Fruit fly (Drosophila melanogaster): ENCODE measurements around the gene GstD1.

Gene GstD1

dm6 chr3R:12406235-12407196 is 37.4 kb upstream of the GstD1 start, which contains the start of gene CG5167 (continued):
- TF ChIP-seq CG9817 (tag; optimal IDR thresholded peaks at IDR 0.05), result no peak
- no peak for TF ChIP-seq pum (GFP tag; optimal IDR thresholded peaks at IDR 0.05)
- peak; percentile 72 for TF ChIP-seq CG12391 (tag; optimal IDR thresholded peaks at IDR 0.05)
- TF ChIP-seq al (GFP tag; IDR thresholded peaks at IDR 0.05), result no peak
- TF ChIP-seq CG10267 (tag; optimal IDR thresholded peaks at IDR 0.05), result peak; percentile 64
- TF ChIP-seq Lpt (GFP tag; optimal IDR thresholded peaks at IDR 0.05), result no peak
- peak; percentile 28 to 82 for TF ChIP-seq bsh (GFP tag; optimal IDR thresholded peaks at IDR 0.05)
- no peak for TF ChIP-seq CTCF (GFP tag; optimal IDR thresholded peaks at IDR 0.05)
- peak; percentile 18 for TF ChIP-seq CG4282 (GFP tag; optimal IDR thresholded peaks at IDR 0.05)
- no peak for TF ChIP-seq Awh (GFP tag; IDR thresholded peaks at IDR 0.05)
- peak; percentile 67 for TF ChIP-seq CG18599 (GFP tag; optimal IDR thresholded peaks at IDR 0.05)
- no peak for TF ChIP-seq Eip74EF (GFP tag; optimal IDR thresholded peaks at IDR 0.05)
- no peak for TF ChIP-seq Hr3 (GFP tag; optimal IDR thresholded peaks at IDR 0.05)
- peak; percentile 45 for TF ChIP-seq Sry-δ (GFP tag; optimal IDR thresholded peaks at IDR 0.05)
- no peak for TF ChIP-seq CG18764 (GFP tag; optimal IDR thresholded peaks at IDR 0.05)
- TF ChIP-seq GATAe (GFP tag; conservative IDR thresholded peaks at IDR 0.05), result no peak
- TF ChIP-seq E2f2 (GFP tag; IDR thresholded peaks at IDR 0.05), result peak; percentile 50; the same call in 1 of the 2 replicates
- no peak for TF ChIP-seq slp2 (GFP tag; optimal IDR thresholded peaks at IDR 0.05)
- no peak for TF ChIP-seq pan (optimal IDR thresholded peaks at IDR 0.05)
- TF ChIP-seq pan (GFP tag; optimal IDR thresholded peaks at IDR 0.05 in 1 of 2, IDR thresholded peaks at IDR 0.05 in 1 of 2), result no peak
- TF ChIP-seq CG11398 (GFP tag; optimal IDR thresholded peaks at IDR 0.05), result no peak
- peak; percentile 24 for TF ChIP-seq CG8388 (GFP tag; optimal IDR thresholded peaks at IDR 0.05)
- TF ChIP-seq vnd (GFP tag; IDR thresholded peaks at IDR 0.05; ENCODE audit: partially characterized antibody), result no peak
- TF ChIP-seq gro (GFP tag; optimal IDR thresholded peaks at IDR 0.05), result no peak
- TF ChIP-seq pros (GFP tag; optimal IDR thresholded peaks at IDR 0.05), result no peak
- TF ChIP-seq ems (GFP tag; optimal IDR thresholded peaks at IDR 0.05), result no peak
- no peak for TF ChIP-seq CG3065 (GFP tag; optimal IDR thresholded peaks at IDR 0.05)
- TF ChIP-seq CG10209 (GFP tag; optimal IDR thresholded peaks at IDR 0.05), result no peak
- TF ChIP-seq CG17361 (GFP tag; IDR thresholded peaks at IDR 0.05), result peak; percentile 38; the same call in 1 of the 3 replicates
- no peak for TF ChIP-seq CG6272 (GFP tag; IDR thresholded peaks at IDR 0.05)
- no peak for TF ChIP-seq vfl (GFP tag; optimal IDR thresholded peaks at IDR 0.05)
- no peak for TF ChIP-seq Oaz (GFP tag; IDR thresholded peaks at IDR 0.05)
- TF ChIP-seq zen2 (GFP tag; IDR thresholded peaks at IDR 0.05; ENCODE audit: partially characterized antibody), result no peak
- no peak for TF ChIP-seq fd102C (GFP tag; optimal IDR thresholded peaks at IDR 0.05)
- no peak for TF ChIP-seq Lim3 (GFP tag; IDR thresholded peaks at IDR 0.05)
- TF ChIP-seq ara (GFP tag; IDR thresholded peaks at IDR 0.05), result no peak
- TF ChIP-seq CG11723 (GFP tag; optimal IDR thresholded peaks at IDR 0.05), result no peak
- no peak for TF ChIP-seq CG4854 (GFP tag; optimal IDR thresholded peaks at IDR 0.05)
- peak; percentile 60 for TF ChIP-seq tap (tag; optimal IDR thresholded peaks at IDR 0.05)
- TF ChIP-seq CG10366 (GFP tag; IDR thresholded peaks at IDR 0.05), result no peak
- TF ChIP-seq CG32532 (GFP tag; IDR thresholded peaks at IDR 0.05), result no peak
- TF ChIP-seq H15 (GFP tag; IDR thresholded peaks at IDR 0.05), result no peak
- peak; percentile 7 for TF ChIP-seq Dip3 (GFP tag; optimal IDR thresholded peaks at IDR 0.05)
- TF ChIP-seq Nf-YC (tag; optimal IDR thresholded peaks at IDR 0.05), result peak; percentile 8
- no peak for TF ChIP-seq ATbp (GFP tag; optimal IDR thresholded peaks at IDR 0.05)
- no peak; the same call in 1 of the 2 replicates for TF ChIP-seq slbo (GFP tag; IDR thresholded peaks at IDR 0.05)
- no peak for TF ChIP-seq CG6791 (GFP tag; IDR thresholded peaks at IDR 0.05; ENCODE audit: partially characterized antibody)
- TF ChIP-seq CG9797 (GFP tag; optimal IDR thresholded peaks at IDR 0.05), result no peak
- TF ChIP-seq Dp (GFP tag; optimal IDR thresholded peaks at IDR 0.05), result peak; percentile 45
- TF ChIP-seq dm (GFP tag; optimal IDR thresholded peaks at IDR 0.05), result no peak
